Worm (Caenorhabditis elegans) whole organism, late embryonic: ENCODE results near the gene spe-27.

Source experiments
- K02D7.2 ChIP-seq: sonication (generic microtip); optimal IDR thresholded peaks from 2 replicates; lab custom pipeline; 2017; ENCODE audit warnings: mild to moderate bottlenecking, missing genetic modification characterization, missing compliant biosample characterization
- T23F11.4 ChIP-seq: fragments of 200-800 bp; sonication (Bioruptor generic); optimal IDR thresholded peaks from 2 replicates; lab custom pipeline; 2018; ENCODE audit warnings: mild to moderate bottlenecking, missing genetic modification characterization, missing compliant biosample characterization
- ahr-1 ChIP-seq: sonication (generic microtip); optimal IDR thresholded peaks from 2 replicates; lab custom pipeline; 2016; ENCODE audit warnings: missing genetic modification characterization, missing compliant biosample characterization
- ama-1 ChIP-seq: fragments of 150-350 bp; optimal IDR thresholded peaks from 2 replicates; lab custom pipeline; 2014
- ceh-31 ChIP-seq: sonication (generic microtip); optimal IDR thresholded peaks from 2 replicates; lab custom pipeline; 2016; ENCODE audit warnings: missing genetic modification characterization, missing compliant biosample characterization
- ceh-48 ChIP-seq: sonication (generic microtip); optimal IDR thresholded peaks from 2 replicates; lab custom pipeline; 2016; ENCODE audit warnings: missing genetic modification characterization, inconsistent platforms, missing compliant biosample characterization
- ceh-6 ChIP-seq: fragments of 200-800 bp; sonication (Bioruptor generic); optimal IDR thresholded peaks from 2 replicates; lab custom pipeline; 2018; ENCODE audit warnings: mild to moderate bottlenecking, missing genetic modification characterization, missing compliant biosample characterization
- ceh-9 ChIP-seq: sonication (generic microtip); optimal IDR thresholded peaks from 2 replicates; lab custom pipeline; 2016; ENCODE audit warnings: mild to moderate bottlenecking, missing genetic modification characterization, inconsistent platforms, missing compliant biosample characterization
- che-1 ChIP-seq: sonication (generic microtip); optimal IDR thresholded peaks from 2 replicates; lab custom pipeline; 2016; ENCODE audit warnings: mild to moderate bottlenecking, missing genetic modification characterization, missing compliant biosample characterization
- dmd-4 ChIP-seq: sonication (generic microtip); optimal IDR thresholded peaks from 2 replicates; lab custom pipeline; 2016; ENCODE audit warnings: borderline replicate concordance, missing genetic modification characterization, missing compliant biosample characterization
- hlh-15 ChIP-seq: sonication (generic microtip); optimal IDR thresholded peaks from 2 replicates; lab custom pipeline; 2016; ENCODE audit warnings: missing genetic modification characterization, missing compliant biosample characterization
- hlh-8 ChIP-seq: sonication (generic microtip); optimal IDR thresholded peaks from 2 replicates; lab custom pipeline; 2016; ENCODE audit warnings: missing genotype, missing genetic modification characterization, missing compliant biosample characterization
- lim-6 ChIP-seq: sonication (generic microtip); optimal IDR thresholded peaks from 2 replicates; lab custom pipeline; 2016; ENCODE audit warnings: missing genetic modification characterization, missing compliant biosample characterization
- lin-11 ChIP-seq: fragments of 200-800 bp; sonication (Bioruptor generic); optimal IDR thresholded peaks from 2 replicates; lab custom pipeline; 2018; ENCODE audit warnings: mild to moderate bottlenecking, missing genetic modification characterization, missing compliant biosample characterization
- nfya-1 ChIP-seq: sonication (generic microtip); optimal IDR thresholded peaks from 2 replicates; lab custom pipeline; 2017; ENCODE audit warnings: missing genetic modification characterization, mild to moderate bottlenecking, missing compliant biosample characterization, antibody characterized with exemption, moderate library complexity
- nhr-232 ChIP-seq: sonication (generic microtip); optimal IDR thresholded peaks from 2 replicates; lab custom pipeline; 2016; ENCODE audit warnings: missing genetic modification characterization, missing compliant biosample characterization
- odd-2 ChIP-seq: sonication (generic microtip); optimal IDR thresholded peaks from 2 replicates; lab custom pipeline; 2017; ENCODE audit warnings: antibody characterized with exemption, mild to moderate bottlenecking, missing genetic modification characterization, missing compliant biosample characterization
- pag-3 ChIP-seq: sonication (generic microtip); optimal IDR thresholded peaks from 2 replicates; lab custom pipeline; 2016; ENCODE audit warnings: missing compliant biosample characterization, missing genetic modification characterization, borderline replicate concordance
- pat-9 ChIP-seq: fragments of 200-800 bp; sonication (Bioruptor generic); optimal IDR thresholded peaks from 2 replicates; lab custom pipeline; 2018; ENCODE audit warnings: mild to moderate bottlenecking, missing genetic modification characterization, moderate library complexity, missing compliant biosample characterization
- pax-1 ChIP-seq: fragments of 150-350 bp; optimal IDR thresholded peaks from 2 replicates; lab custom pipeline; 2014; ENCODE audit warnings: missing biosample characterization, missing genetic modification characterization
- pqm-1 ChIP-seq: sonication (generic microtip); optimal IDR thresholded peaks from 2 replicates; lab custom pipeline; 2016; ENCODE audit warnings: missing genetic modification characterization, missing compliant biosample characterization
- syd-9 ChIP-seq: sonication (generic microtip); optimal IDR thresholded peaks from 2 replicates; lab custom pipeline; 2016; ENCODE audit warnings: mild to moderate bottlenecking, missing genetic modification characterization, moderate library complexity, missing compliant biosample characterization
- tbx-2 ChIP-seq: sonication (generic microtip); optimal IDR thresholded peaks from 2 replicates; lab custom pipeline; 2016; ENCODE audit warnings: missing genetic modification characterization, missing compliant biosample characterization
- ttx-3 ChIP-seq: sonication (generic microtip); optimal IDR thresholded peaks from 2 replicates; lab custom pipeline; 2016; ENCODE audit warnings: missing genetic modification reagents, missing genetic modification characterization, missing compliant biosample characterization
- unc-3 ChIP-seq, 2 experiments: fragments of 200-800 bp in 1 of 2; sonication (Bioruptor generic) in 1 of 2; sonication (generic microtip) in 1 of 2; conservative IDR thresholded peaks in 1 of 2; optimal IDR thresholded peaks in 1 of 2; 2 replicates each; pipeline versions ENCODE4 v1.3.6 to Lab custom; 2016 to 2022; ENCODE audit warnings: missing compliant biosample characterization in 2 of 2, missing genetic modification characterization in 2 of 2, missing genetic modification reagents in 1 of 2
- unc-42 ChIP-seq: sonication (generic microtip); optimal IDR thresholded peaks from 2 replicates; lab custom pipeline; 2016; ENCODE audit warnings: missing genotype, missing genetic modification characterization, missing compliant biosample characterization
- unc-55 ChIP-seq: sonication (generic microtip); optimal IDR thresholded peaks from 2 replicates; lab custom pipeline; 2017; ENCODE audit warnings: missing biosample characterization, missing genetic modification reagents, missing genetic modification characterization
- ztf-16 ChIP-seq: sonication (generic microtip); optimal IDR thresholded peaks from 2 replicates; lab custom pipeline; 2017; ENCODE audit warnings: missing genetic modification characterization, missing compliant biosample characterization

spe-27 gene

ce11 chrIV:5850765-5851377 is 14.8 kb downstream of the spe-27 start:
- TF ChIP-seq pat-9 (tag; lab: Kevin White, UChicago) (no peak), lin-11 (tag; lab: Kevin White, UChicago) (no peak)

DNA sequence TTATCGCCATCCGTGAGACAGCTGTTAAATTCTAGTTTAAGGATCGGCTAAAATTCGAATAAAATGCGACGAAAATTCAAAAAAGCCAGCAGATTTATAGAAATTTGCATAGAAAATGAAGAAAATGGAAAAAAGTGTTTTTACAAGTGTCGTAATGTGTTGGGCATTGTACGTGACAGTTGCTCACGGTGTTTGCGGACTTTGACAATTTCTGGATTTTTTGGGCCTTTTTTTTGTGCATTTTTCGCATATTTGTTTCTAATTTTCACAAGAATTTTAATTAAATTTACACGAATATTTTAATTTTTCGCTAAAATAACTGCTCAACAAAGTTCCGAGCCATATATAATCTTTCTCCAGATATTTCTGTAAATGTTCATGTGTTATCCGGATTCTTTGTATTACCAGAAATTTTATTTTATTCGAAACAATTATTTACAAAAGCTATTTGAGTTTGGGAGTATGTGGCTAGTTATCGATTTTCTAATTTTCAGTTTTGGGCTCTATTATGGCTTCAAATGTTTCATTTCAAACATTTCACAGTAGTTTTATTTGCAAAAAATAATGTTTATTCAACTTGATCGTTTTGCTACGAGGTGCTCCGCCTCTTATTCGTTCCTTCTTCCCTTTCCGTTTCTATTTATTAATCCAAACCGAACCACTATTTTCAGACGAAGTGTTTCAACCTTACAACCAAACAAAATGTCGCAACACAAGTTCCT is 17.6 kb downstream of the spe-27 start, which contains the start of gene sams-3:
sams-3 (plus strand) TSS at position 672 of the 722 bp plus-strand sequence.
- TF ChIP-seq K02D7.2 (tag; lab: Kevin White, UChicago) (no peak), ama-1 (lab: Kevin White, UChicago) (no peak), tbx-2 (peak; percentile 96), unc-42 (tag; lab: Kevin White, UChicago) (peak; percentile 8), hlh-8 (tag; lab: Kevin White, UChicago) (no peak), pag-3 (tag; lab: Kevin White, UChicago) (no peak), ztf-16 (tag; lab: Kevin White, UChicago) (peak; percentile 46)

DNA sequence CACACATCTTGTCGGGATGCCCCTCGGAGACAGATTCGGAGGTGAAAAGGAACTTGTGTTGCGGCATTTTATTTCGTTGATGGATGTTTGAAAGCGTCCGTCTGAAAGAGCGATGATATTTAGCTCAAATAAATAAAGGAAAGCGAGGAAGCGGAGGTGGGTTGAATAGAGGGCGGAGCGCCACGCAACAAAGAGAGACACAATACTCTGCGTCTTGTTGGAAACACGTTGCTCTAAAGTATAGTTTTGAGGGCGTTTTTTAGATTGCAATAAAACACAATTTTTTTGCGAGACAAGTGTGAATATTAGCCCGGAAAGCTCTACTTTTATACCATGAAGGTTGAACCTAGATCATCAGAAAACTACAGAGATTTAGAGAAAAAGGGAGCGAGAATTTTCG is 19.4 kb downstream of the spe-27 start, which contains the start of gene sams-4:
sams-4 (minus strand) TSS at position 101 of the 400 bp plus-strand sequence.
- no peak for TF ChIP-seq pqm-1 (tag; lab: Kevin White, UChicago)
- TF ChIP-seq odd-2 (tag; lab: Kevin White, UChicago), result no peak
- TF ChIP-seq ttx-3 (tag; lab: Kevin White, UChicago), result no peak
- TF ChIP-seq T23F11.4, result no peak
- TF ChIP-seq dmd-4 (tag; lab: Kevin White, UChicago), result no peak
- no peak for TF ChIP-seq ceh-48 (tag; lab: Kevin White, UChicago)
- no peak for TF ChIP-seq unc-42 (tag; lab: Kevin White, UChicago)

- peak; percentile 74 for TF ChIP-seq nfya-1 (tag; lab: Kevin White, UChicago)
- no peak for TF ChIP-seq ceh-6 (GFP tag; lab: Kevin White, UChicago)
- TF ChIP-seq, all 69 proteins: peak for 1
Measured at ce11 chrIV:5842905-5843304, 22.8 kb downstream of the spe-27 start.

ce11 chrIV:5839178-5839577 is 26.5 kb downstream of the spe-27 start, which contains the start of gene C06E7.2:
Gene C06E7.2 (plus strand): TSS chrIV:5839478.
- TF ChIP-seq syd-9 (no peak), unc-55 (GFP tag; lab: Kevin White, UChicago) (no peak), nhr-232 (no peak), unc-3 (GFP tag; conservative IDR thresholded peaks at IDR 0.05; lab: Robert Waterston, UW) (no peak), unc-3 (tag; optimal IDR thresholded peaks at IDR 0.05; lab: Kevin White, UChicago) (no peak), ceh-31 (tag; lab: Kevin White, UChicago) (no peak), lim-6 (tag; lab: Kevin White, UChicago) (no peak), ahr-1 (tag; lab: Kevin White, UChicago) (no peak), hlh-15 (no peak), ceh-9 (tag; lab: Kevin White, UChicago) (no peak)

DNA sequence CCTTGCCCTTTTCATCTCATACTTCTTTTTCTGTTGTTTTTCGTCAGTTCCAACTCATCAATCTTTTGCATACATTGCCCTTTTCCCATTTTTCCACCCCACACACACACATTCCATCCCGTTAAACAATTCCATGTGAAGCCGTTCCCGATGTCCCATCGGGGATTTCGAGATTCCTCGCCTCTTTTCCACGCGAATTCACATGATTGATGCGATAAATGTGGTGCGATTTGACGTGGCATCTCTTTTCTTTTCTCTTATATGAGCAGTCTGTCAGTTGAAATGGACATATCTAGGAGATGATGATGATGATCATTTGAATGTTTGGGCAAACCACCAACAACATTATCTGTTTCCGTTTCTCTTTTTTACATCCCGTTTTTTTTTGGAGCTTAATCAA is 31.5 kb downstream of the spe-27 start:
- TF ChIP-seq syd-9, result no peak
- no peak for TF ChIP-seq che-1 (tag; lab: Kevin White, UChicago)
- no peak for TF ChIP-seq tbx-2
- TF ChIP-seq lim-6 (tag; lab: Kevin White, UChicago), result no peak
- TF ChIP-seq unc-55 (GFP tag; lab: Kevin White, UChicago), result peak; percentile 16
- no peak for TF ChIP-seq pag-3 (tag; lab: Kevin White, UChicago)
- TF ChIP-seq pax-1 (tag; lab: Kevin White, UChicago), result no peak
